Worm (Caenorhabditis elegans) whole organism, L3 larva: ENCODE results near the gene Y67D8B.5.

ENCODE experiments used
- eor-1 ChIP-seq, 2 experiments: fragments of 150-350 bp; optimal IDR thresholded peaks; 2 replicates each; lab custom pipeline; 2014 to 2018; ENCODE audit warnings: missing biosample characterization in 2 of 2, missing genetic modification characterization in 2 of 2
- jun-1 ChIP-seq: fragments of 150-350 bp; optimal IDR thresholded peaks from 2 replicates; lab custom pipeline; 2014; ENCODE audit warnings: missing biosample characterization, missing genetic modification reagents, missing genetic modification characterization
- nhr-11 ChIP-seq: fragments of 150-350 bp; optimal IDR thresholded peaks from 2 replicates; lab custom pipeline; 2014; ENCODE audit warnings: missing biosample characterization, missing genetic modification characterization
- nhr-23 ChIP-seq: fragments of 150-350 bp; optimal IDR thresholded peaks from 2 replicates; lab custom pipeline; 2014; ENCODE audit warnings: missing biosample characterization, missing genetic modification reagents, missing genetic modification characterization
- nhr-237 ChIP-seq: fragments of 150-350 bp; optimal IDR thresholded peaks from 2 replicates; lab custom pipeline; 2014; ENCODE audit warnings: missing biosample characterization, missing genetic modification characterization
- nhr-25 ChIP-seq: sonication (generic microtip); optimal IDR thresholded peaks from 2 replicates; lab custom pipeline; 2017; ENCODE audit warnings: missing biosample characterization, missing genetic modification characterization
- nhr-28 ChIP-seq: fragments of 150-350 bp; optimal IDR thresholded peaks from 2 replicates; lab custom pipeline; 2014; ENCODE audit warnings: missing biosample characterization, missing genetic modification characterization
- nhr-76 ChIP-seq: fragments of 150-350 bp; sonication (generic microtip); optimal IDR thresholded peaks from 5 replicates; lab custom pipeline; 2014; ENCODE audit warnings: missing biosample characterization, missing genetic modification characterization
- nhr-77 ChIP-seq: fragments of 150-350 bp; optimal IDR thresholded peaks from 2 replicates; lab custom pipeline; 2014; ENCODE audit warnings: missing biosample characterization, missing genetic modification characterization
- pha-4 ChIP-seq: fragments of 150-350 bp; optimal IDR thresholded peaks from 2 replicates; lab custom pipeline; 2014; ENCODE audit warnings: missing biosample characterization, missing genetic modification reagents, missing genetic modification characterization
- snpc-4 ChIP-seq: fragments of 150-350 bp; optimal IDR thresholded peaks from 2 replicates; lab custom pipeline; 2014; ENCODE audit warnings: missing biosample characterization, missing genetic modification characterization
- ztf-11 ChIP-seq: fragments of 150-350 bp; optimal IDR thresholded peaks from 2 replicates; lab custom pipeline; 2014; ENCODE audit warnings: missing biosample characterization, missing genetic modification characterization
- ztf-4 ChIP-seq: fragments of 150-350 bp; optimal IDR thresholded peaks from 2 replicates; lab custom pipeline; 2014; ENCODE audit warnings: missing biosample characterization, missing genetic modification characterization

- TF ChIP-seq jun-1 (tag; lab: Kevin White, UChicago) (no peak), eor-1 (tag; optimal IDR thresholded peaks at IDR 0.05; lab: Kevin White, UChicago) (no peak), nhr-76 (tag; lab: Kevin White, UChicago) (no peak), snpc-4 (tag; lab: Kevin White, UChicago) (no peak), nhr-77 (tag; lab: Kevin White, UChicago) (no peak), ztf-4 (no peak), nhr-23 (tag; lab: Kevin White, UChicago) (no peak), nhr-11 (no peak), nhr-28 (no peak), ztf-11 (tag; lab: Kevin White, UChicago) (no peak), pha-4 (no peak), nhr-25 (tag; lab: Kevin White, UChicago) (no peak), nhr-237 (tag; lab: Kevin White, UChicago) (no peak)
Observed at ce11 chrIV:3196367-3196766, 5.8 kb upstream of the Y67D8B.5 start.
